Worm (Caenorhabditis elegans) whole organism, L1 larva: Measurements from ENCODE around the gene nhr-30.

ENCODE experiments used
- C04F5.9 ChIP-seq: sonication (generic microtip); optimal IDR thresholded peaks from 2 replicates; lab custom pipeline; 2016; ENCODE audit warnings: missing genetic modification characterization, missing compliant biosample characterization
- C16A3.4 ChIP-seq: fragments of 150-350 bp; optimal IDR thresholded peaks from 2 replicates; lab custom pipeline; 2014; ENCODE audit warnings: missing biosample characterization, missing genetic modification characterization
- F16B12.6 ChIP-seq: fragments of 150-350 bp; optimal IDR thresholded peaks from 2 replicates; lab custom pipeline; 2014; ENCODE audit warnings: missing biosample characterization, missing genetic modification characterization
- Y116A8C.19 ChIP-seq: sonication (generic microtip); optimal IDR thresholded peaks from 2 replicates; lab custom pipeline; 2016; ENCODE audit warnings: missing compliant biosample characterization, missing genetic modification characterization, borderline replicate concordance
- aha-1 ChIP-seq: fragments of 150-350 bp; optimal IDR thresholded peaks from 2 replicates; lab custom pipeline; 2014; ENCODE audit warnings: missing biosample characterization, missing genetic modification characterization
- ama-1 ChIP-seq: fragments of 150-350 bp; optimal IDR thresholded peaks from 2 replicates; lab custom pipeline; 2014
- blmp-1 ChIP-seq: fragments of 150-350 bp; optimal IDR thresholded peaks from 2 replicates; lab custom pipeline; 2014; ENCODE audit warnings: missing biosample characterization, missing genetic modification characterization
- ceh-63 ChIP-seq: fragments of 200-800 bp; sonication (Bioruptor generic); optimal IDR thresholded peaks from 2 replicates; lab custom pipeline; 2018; ENCODE audit warnings: mild to moderate bottlenecking, missing genetic modification characterization, missing compliant biosample characterization
- ceh-82 ChIP-seq, 3 experiments: fragments of 150-350 bp in 1 of 3; sonication (generic microtip) in 2 of 3; optimal IDR thresholded peaks; 2 replicates each; lab custom pipeline; 2014 to 2017; ENCODE audit warnings: missing biosample characterization in 3 of 3, missing genetic modification characterization in 3 of 3
- ceh-88 ChIP-seq: fragments of 200-800 bp; sonication (Bioruptor generic); IDR thresholded peaks from 2 replicates; pipeline ENCODE4 v1.3.6; 2022; ENCODE audit warnings: missing genetic modification characterization, missing compliant biosample characterization
- ceh-90 ChIP-seq: sonication (generic microtip); optimal IDR thresholded peaks from 2 replicates; lab custom pipeline; 2016; ENCODE audit warnings: missing genetic modification characterization, missing compliant biosample characterization
- dpl-1 ChIP-seq, 3 experiments: fragments of 150-350 bp in 2 of 3; sonication (generic microtip) in 1 of 3; optimal IDR thresholded peaks; 2 replicates each; lab custom pipeline; 2014 to 2017; ENCODE audit warnings: missing biosample characterization in 3 of 3, missing genetic modification characterization in 3 of 3, missing genetic modification reagents in 3 of 3
- efl-3 ChIP-seq: fragments of 200-800 bp; sonication (Bioruptor generic); optimal IDR thresholded peaks from 2 replicates; lab custom pipeline; 2018; ENCODE audit warnings: mild to moderate bottlenecking, missing genetic modification characterization, missing compliant biosample characterization
- elt-2 ChIP-seq: sonication (generic microtip); optimal IDR thresholded peaks from 2 replicates; lab custom pipeline; 2016; ENCODE audit warnings: missing genetic modification characterization, mild to moderate bottlenecking, inconsistent platforms, missing compliant biosample characterization, missing genetic modification reagents
- fkh-10 ChIP-seq: sonication (generic microtip); optimal IDR thresholded peaks from 2 replicates; lab custom pipeline; 2017; ENCODE audit warnings: missing biosample characterization, missing genetic modification reagents, missing genetic modification characterization
- fkh-4 ChIP-seq: sonication (generic microtip); optimal IDR thresholded peaks from 2 replicates; lab custom pipeline; 2016; ENCODE audit warnings: missing compliant biosample characterization, missing genetic modification characterization, borderline replicate concordance
- fkh-8 ChIP-seq: sonication (generic microtip); optimal IDR thresholded peaks from 2 replicates; lab custom pipeline; 2016; ENCODE audit warnings: mild to moderate bottlenecking, missing genetic modification characterization, missing compliant biosample characterization
- fos-1 ChIP-seq: fragments of 150-350 bp; optimal IDR thresholded peaks from 2 replicates; lab custom pipeline; 2014; ENCODE audit warnings: missing biosample characterization, missing genetic modification characterization
- grh-1 ChIP-seq: fragments of 200-800 bp; sonication (Bioruptor generic); IDR thresholded peaks from 2 replicates; pipeline ENCODE4 v1.3.6; 2022; ENCODE audit warnings: missing genetic modification reagents, missing genetic modification characterization, missing compliant biosample characterization
- hlh-17 ChIP-seq: fragments of 200-800 bp; sonication (Bioruptor generic); optimal IDR thresholded peaks from 2 replicates; lab custom pipeline; 2018; ENCODE audit warnings: missing genetic modification characterization, mild to moderate bottlenecking, missing compliant biosample characterization, moderate library complexity, borderline replicate concordance
- hpl-2 ChIP-seq: fragments of 150-350 bp; optimal IDR thresholded peaks from 2 replicates; lab custom pipeline; 2014; ENCODE audit warnings: missing biosample characterization, missing genetic modification reagents, missing genetic modification characterization
- isw-1 ChIP-seq: fragments of 200-800 bp; sonication (Bioruptor generic); IDR thresholded peaks from 2 replicates; pipeline ENCODE4 v1.3.6; 2022; ENCODE audit warnings: missing genetic modification characterization, missing compliant biosample characterization
- jun-1 ChIP-seq: fragments of 150-350 bp; optimal IDR thresholded peaks from 2 replicates; lab custom pipeline; 2014; ENCODE audit warnings: missing biosample characterization, missing genetic modification reagents, missing genetic modification characterization
- lin-13 ChIP-seq: fragments of 150-350 bp; optimal IDR thresholded peaks from 2 replicates; lab custom pipeline; 2014; ENCODE audit warnings: missing biosample characterization, missing genetic modification reagents, missing genetic modification characterization
- lin-14 ChIP-seq: fragments of 200-800 bp; sonication (Bioruptor generic); optimal IDR thresholded peaks from 2 replicates; lab custom pipeline; 2018; ENCODE audit warnings: mild to moderate bottlenecking, missing genetic modification characterization, moderate library complexity, missing compliant biosample characterization
- lin-35 ChIP-seq, 2 experiments: fragments of 150-350 bp; optimal IDR thresholded peaks; 2 replicates each; lab custom pipeline; 2014; ENCODE audit warnings: missing biosample characterization in 2 of 2, missing genetic modification characterization in 2 of 2, missing genetic modification reagents in 2 of 2
- lin-39 ChIP-seq: fragments of 150-350 bp; optimal IDR thresholded peaks from 2 replicates; lab custom pipeline; 2014; ENCODE audit warnings: missing biosample characterization, missing genetic modification reagents, missing genetic modification characterization
- lsy-2 ChIP-seq, 2 experiments: fragments of 150-350 bp; optimal IDR thresholded peaks; 2 replicates each; lab custom pipeline; 2014; ENCODE audit warnings: missing biosample characterization in 2 of 2, missing genetic modification characterization in 2 of 2
- mab-9 ChIP-seq: fragments of 200-800 bp; sonication (Bioruptor generic); IDR thresholded peaks from 2 replicates; pipeline ENCODE4 v1.3.6; 2022; ENCODE audit warnings: missing genetic modification reagents, missing genetic modification characterization, missing compliant biosample characterization
- mef-2 ChIP-seq: fragments of 150-350 bp; optimal IDR thresholded peaks from 2 replicates; lab custom pipeline; 2014; ENCODE audit warnings: missing biosample characterization, missing genetic modification characterization
- mep-1 ChIP-seq: fragments of 150-350 bp; optimal IDR thresholded peaks from 2 replicates; lab custom pipeline; 2014; ENCODE audit warnings: missing biosample characterization, missing genetic modification characterization
- nhr-11 ChIP-seq: fragments of 150-350 bp; optimal IDR thresholded peaks from 2 replicates; lab custom pipeline; 2014; ENCODE audit warnings: missing biosample characterization, missing genetic modification characterization
- nhr-19 ChIP-seq: fragments of 200-800 bp; sonication (Bioruptor generic); conservative IDR thresholded peaks from 2 replicates; pipeline ENCODE4 v1.3.6; 2022; ENCODE audit warnings: missing genetic modification characterization, missing compliant biosample characterization
- nhr-237 ChIP-seq: fragments of 150-350 bp; optimal IDR thresholded peaks from 2 replicates; lab custom pipeline; 2014; ENCODE audit warnings: missing biosample characterization, missing genetic modification characterization
- nhr-76 ChIP-seq: sonication (generic microtip); optimal IDR thresholded peaks from 2 replicates; lab custom pipeline; 2017; ENCODE audit warnings: missing biosample characterization, missing genetic modification characterization
- nhr-77 ChIP-seq: fragments of 150-350 bp; optimal IDR thresholded peaks from 2 replicates; lab custom pipeline; 2014; ENCODE audit warnings: missing biosample characterization, missing genetic modification characterization
- nhr-84 ChIP-seq: sonication (generic microtip); optimal IDR thresholded peaks from 2 replicates; lab custom pipeline; 2017; ENCODE audit warnings: missing biosample characterization, missing genetic modification characterization
- nhr-90 ChIP-seq: sonication (generic microtip); optimal IDR thresholded peaks from 2 replicates; lab custom pipeline; 2016; ENCODE audit warnings: mild to moderate bottlenecking, missing genetic modification characterization, missing compliant biosample characterization; ENCODE audit not compliant: poor library complexity
- pag-3 ChIP-seq: sonication (generic microtip); optimal IDR thresholded peaks from 2 replicates; lab custom pipeline; 2017; ENCODE audit warnings: missing genetic modification characterization, mild to moderate bottlenecking, missing compliant biosample characterization, antibody characterized with exemption, borderline replicate concordance; ENCODE audit not compliant: insufficient read depth
- rnt-1 ChIP-seq: sonication (generic microtip); optimal IDR thresholded peaks from 2 replicates; lab custom pipeline; 2016; ENCODE audit warnings: mild to moderate bottlenecking, missing genetic modification characterization, moderate library complexity, missing compliant biosample characterization
- snpc-4 ChIP-seq: fragments of 150-350 bp; optimal IDR thresholded peaks from 2 replicates; lab custom pipeline; 2014; ENCODE audit warnings: missing biosample characterization, missing genetic modification characterization
- snu-23 ChIP-seq: sonication (generic microtip); optimal IDR thresholded peaks from 2 replicates; lab custom pipeline; 2016; ENCODE audit warnings: missing genetic modification characterization, missing compliant biosample characterization
- sox-4 ChIP-seq: sonication (generic microtip); optimal IDR thresholded peaks from 2 replicates; lab custom pipeline; 2016; ENCODE audit warnings: missing genetic modification characterization, missing compliant biosample characterization
- swsn-7 ChIP-seq: sonication (generic microtip); optimal IDR thresholded peaks from 2 replicates; lab custom pipeline; 2016; ENCODE audit warnings: missing genetic modification characterization, missing compliant biosample characterization
- unc-130 ChIP-seq: fragments of 150-350 bp; optimal IDR thresholded peaks from 2 replicates; lab custom pipeline; 2017; ENCODE audit warnings: missing biosample characterization, missing genetic modification characterization, inconsistent platforms
- unc-62 ChIP-seq: fragments of 150-350 bp; optimal IDR thresholded peaks from 2 replicates; lab custom pipeline; 2014; ENCODE audit warnings: missing biosample characterization, missing genetic modification reagents, missing genetic modification characterization
- unc-86 ChIP-seq: sonication (generic microtip); optimal IDR thresholded peaks from 2 replicates; lab custom pipeline; 2016; ENCODE audit warnings: missing genetic modification characterization, missing compliant biosample characterization
- unc-98 ChIP-seq: fragments of 200-800 bp; sonication (Bioruptor generic); IDR thresholded peaks from 2 replicates; pipeline ENCODE4 v1.3.6; 2022; ENCODE audit warnings: missing genetic modification characterization, missing compliant biosample characterization
- vab-15 ChIP-seq: sonication (generic microtip); optimal IDR thresholded peaks from 2 replicates; lab custom pipeline; 2017; ENCODE audit warnings: missing genotype, mild to moderate bottlenecking, missing genetic modification characterization, missing compliant biosample characterization
- zip-4 ChIP-seq: fragments of 200-800 bp; sonication (Bioruptor generic); optimal IDR thresholded peaks from 2 replicates; lab custom pipeline; 2018; ENCODE audit warnings: mild to moderate bottlenecking, missing genetic modification characterization, moderate library complexity, missing compliant biosample characterization
- ztf-11 ChIP-seq, 2 experiments: sonication (generic microtip); optimal IDR thresholded peaks; 2 replicates each; lab custom pipeline; 2016 to 2017; ENCODE audit warnings: missing genetic modification characterization in 2 of 2, missing biosample characterization in 1 of 2, missing compliant biosample characterization in 1 of 2

Gene nhr-30

DNA sequence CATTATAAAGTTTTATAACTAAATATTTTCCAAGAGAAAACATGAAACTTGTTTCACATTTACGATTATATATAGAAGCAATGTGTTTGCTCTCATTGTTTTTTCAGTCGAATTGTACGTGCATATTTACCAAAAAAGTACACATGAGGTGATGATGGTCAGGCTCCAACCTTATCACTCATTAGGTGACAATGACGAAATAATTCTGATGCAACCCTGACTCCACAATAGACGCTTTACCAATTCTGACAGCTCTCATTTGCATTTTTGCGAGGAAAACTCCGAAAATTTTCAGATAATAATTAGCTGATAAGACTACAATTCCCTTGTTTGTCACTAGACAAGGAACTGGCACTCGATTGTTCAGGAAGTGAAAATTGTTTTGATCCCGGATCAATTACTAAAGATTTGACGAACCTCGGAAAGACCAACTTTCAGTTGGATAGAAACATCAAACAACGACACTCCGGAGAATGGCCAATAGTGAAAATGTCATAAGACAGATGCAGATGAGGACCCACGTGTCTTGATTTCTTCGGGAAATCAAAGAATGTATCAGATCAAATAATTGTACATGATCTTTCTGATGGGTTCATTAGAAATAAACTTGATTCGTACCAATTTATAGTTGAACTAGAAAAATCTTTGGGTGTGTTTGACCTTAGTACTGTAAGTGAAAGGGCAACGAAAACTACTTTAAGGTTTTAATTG lies 34.0 kb downstream of the nhr-30 start (continued):
- TF ChIP-seq swsn-7 (tag; lab: Kevin White, UChicago) (no peak), fkh-8 (no peak), nhr-237 (no peak), ceh-63 (GFP tag; lab: Kevin White, UChicago) (no peak), grh-1 (GFP tag; lab: Robert Waterston, UW) (no peak), mab-9 (GFP tag; lab: Robert Waterston, UW) (no peak), isw-1 (GFP tag; lab: Robert Waterston, UW) (no peak), ceh-88 (GFP tag; lab: Robert Waterston, UW) (no peak), zip-4 (GFP tag; lab: Kevin White, UChicago) (no peak), lsy-2 (tag; optimal IDR thresholded peaks at IDR 0.05; lab: Kevin White, UChicago) (no peak), fkh-10 (GFP tag; lab: Kevin White, UChicago) (no peak), F16B12.6 (tag; lab: Kevin White, UChicago) (no peak), dpl-1 (GFP tag; optimal IDR thresholded peaks at IDR 0.05; lab: Kevin White, UChicago) (no peak), blmp-1 (peak; percentile 87), fkh-4 (no peak), unc-98 (GFP tag; lab: Robert Waterston, UW) (no peak), lin-35 (GFP tag; optimal IDR thresholded peaks at IDR 0.05; lab: Kevin White, UChicago) (peak in 1 of 2 experiments; percentile 70), ceh-82 (tag; optimal IDR thresholded peaks at IDR 0.05; lab: Kevin White, UChicago) (no peak), lin-13 (no peak), unc-62 (GFP tag; lab: Kevin White, UChicago) (no peak), rnt-1 (tag; lab: Kevin White, UChicago) (no peak), efl-3 (GFP tag; lab: Kevin White, UChicago) (no peak), C16A3.4 (tag; lab: Kevin White, UChicago) (no peak), lin-14 (peak; percentile 35), ceh-90 (tag; lab: Kevin White, UChicago) (no peak), ama-1 (lab: Kevin White, UChicago) (no peak), hpl-2 (GFP tag; lab: Kevin White, UChicago) (no peak), Y116A8C.19 (tag; lab: Kevin White, UChicago) (no peak), aha-1 (tag; lab: Kevin White, UChicago) (no peak), nhr-76 (tag; lab: Kevin White, UChicago) (no peak), jun-1 (tag; lab: Kevin White, UChicago) (peak; percentile 26), mep-1 (tag; lab: Kevin White, UChicago) (no peak), C04F5.9 (tag; lab: Kevin White, UChicago) (no peak), vab-15 (tag; lab: Kevin White, UChicago) (no peak), nhr-84 (tag; lab: Kevin White, UChicago) (no peak), unc-86 (tag; lab: Kevin White, UChicago) (no peak), elt-2 (tag; lab: Kevin White, UChicago) (peak; percentile 75), nhr-77 (tag; lab: Kevin White, UChicago) (no peak), nhr-19 (GFP tag; lab: Robert Waterston, UW) (peak; percentile 61), lin-39 (no peak), nhr-90 (tag; lab: Kevin White, UChicago) (peak; percentile 1), ztf-11 (tag; optimal IDR thresholded peaks at IDR 0.05; lab: Kevin White, UChicago) (no peak), sox-4 (tag; lab: Kevin White, UChicago) (no peak), fos-1 (tag; lab: Kevin White, UChicago) (no peak), nhr-11 (tag; lab: Kevin White, UChicago) (no peak), mef-2 (tag; lab: Kevin White, UChicago) (no peak), snu-23 (GFP tag; lab: Kevin White, UChicago) (peak; percentile 37), pag-3 (tag; lab: Kevin White, UChicago) (no peak), unc-130 (tag; lab: Kevin White, UChicago) (peak; percentile 19), snpc-4 (tag; lab: Kevin White, UChicago) (no peak), hlh-17 (GFP tag; lab: Kevin White, UChicago) (no peak)
